Fruit fly (Drosophila melanogaster) whole organism, adult: Measurements from ENCODE around the gene Cpr100A.

Experiments used
- CG11617 ChIP-seq: fragments of 200-800 bp; sonication (Bioruptor generic); optimal IDR thresholded peaks from 2 replicates; lab custom pipeline; 2017; ENCODE audit warnings: mild to moderate bottlenecking, missing biosample characterization, missing genetic modification reagents, missing genetic modification characterization
- CG33017 ChIP-seq: fragments of 200-800 bp; sonication (Bioruptor generic); optimal IDR thresholded peaks from 2 replicates; lab custom pipeline; 2018; ENCODE audit warnings: missing biosample characterization, mild to moderate bottlenecking, missing genetic modification characterization, moderate library complexity

dm6 chr3R:30886850-30887249, 19.5 kb downstream of the Cpr100A start:
- TF ChIP-seq CG11617 (no peak), CG33017 (tag; lab: Kevin White, UChicago) (no peak)
